Worm (Caenorhabditis elegans) whole organism, early embryonic: ENCODE measurements around the gene F26D2.16.

Experiments used
- B0310.2 ChIP-seq: sonication (generic microtip); optimal IDR thresholded peaks from 2 replicates; lab custom pipeline; 2016; ENCODE audit warnings: mild to moderate bottlenecking, missing genetic modification characterization, missing compliant biosample characterization
- F13C5.2 ChIP-seq: sonication (generic microtip); optimal IDR thresholded peaks from 2 replicates; lab custom pipeline; 2017; ENCODE audit warnings: mild to moderate bottlenecking, missing genetic modification characterization, inconsistent platforms, missing compliant biosample characterization
- aly-1 ChIP-seq: sonication (generic microtip); optimal IDR thresholded peaks from 2 replicates; lab custom pipeline; 2016; ENCODE audit warnings: missing genetic modification characterization, missing compliant biosample characterization
- ama-1 ChIP-seq: fragments of 150-350 bp; optimal IDR thresholded peaks from 2 replicates; lab custom pipeline; 2014
- ceh-13 ChIP-seq: fragments of 200-800 bp; sonication (Bioruptor generic); optimal IDR thresholded peaks from 2 replicates; lab custom pipeline; 2018; ENCODE audit warnings: mild to moderate bottlenecking, missing genetic modification characterization, missing compliant biosample characterization
- ceh-36 ChIP-seq: sonication (generic microtip); optimal IDR thresholded peaks from 2 replicates; lab custom pipeline; 2016; ENCODE audit warnings: missing genetic modification characterization, inconsistent platforms, missing compliant biosample characterization
- ets-7 ChIP-seq: sonication (generic microtip); optimal IDR thresholded peaks from 2 replicates; lab custom pipeline; 2016; ENCODE audit warnings: missing genotype, missing genetic modification characterization, missing compliant biosample characterization
- flt-1 ChIP-seq: fragments of 200-800 bp; sonication (Bioruptor generic); IDR thresholded peaks from 2 replicates; pipeline ENCODE4 v1.3.6; 2022; ENCODE audit warnings: missing genetic modification characterization, missing compliant biosample characterization
- hmbx-1 ChIP-seq: sonication (generic microtip); optimal IDR thresholded peaks from 2 replicates; lab custom pipeline; 2016; ENCODE audit warnings: mild to moderate bottlenecking, missing genetic modification characterization, missing compliant biosample characterization
- hmg-4 ChIP-seq: fragments of 200-800 bp; sonication (Bioruptor generic); optimal IDR thresholded peaks from 2 replicates; lab custom pipeline; 2018; ENCODE audit warnings: mild to moderate bottlenecking, missing genetic modification characterization, missing compliant biosample characterization
- hnd-1 ChIP-seq: sonication (generic microtip); optimal IDR thresholded peaks from 2 replicates; lab custom pipeline; 2016; ENCODE audit warnings: missing genetic modification characterization, missing compliant biosample characterization
- pes-1 ChIP-seq: fragments of 200-800 bp; sonication (Bioruptor generic); IDR thresholded peaks from 2 replicates; pipeline ENCODE4 v1.3.6; 2022; ENCODE audit warnings: missing genetic modification reagents, missing genetic modification characterization, missing compliant biosample characterization
- scrt-1 ChIP-seq: fragments of 200-800 bp; sonication (Bioruptor generic); IDR thresholded peaks from 2 replicates; pipeline ENCODE4 v1.3.6; 2022; ENCODE audit warnings: missing genetic modification characterization, missing compliant biosample characterization
- sea-1 ChIP-seq: fragments of 200-800 bp; sonication (Bioruptor generic); conservative IDR thresholded peaks from 2 replicates; pipeline ENCODE4 v1.3.6; 2022; ENCODE audit warnings: missing genetic modification characterization, missing compliant biosample characterization
- tbx-11 ChIP-seq: fragments of 200-800 bp; sonication (Bioruptor generic); IDR thresholded peaks from 2 replicates; pipeline ENCODE4 v1.3.6; 2022; ENCODE audit warnings: missing genetic modification characterization, missing compliant biosample characterization
- tbx-37 ChIP-seq: fragments of 200-800 bp; sonication (Bioruptor generic); conservative IDR thresholded peaks from 2 replicates; pipeline ENCODE4 v1.3.6; 2022; ENCODE audit warnings: missing genetic modification reagents, missing genetic modification characterization, missing compliant biosample characterization
- tra-4 ChIP-seq: sonication (generic microtip); optimal IDR thresholded peaks from 2 replicates; lab custom pipeline; 2017; ENCODE audit warnings: missing genetic modification characterization, missing compliant biosample characterization

The F26D2.16 gene

ce11 chrV:16443626-16444025, 24.0 kb upstream of the F26D2.16 start, which contains the start of gene srh-141:
Gene srh-141, plus strand, starts transcription at chrV:16443926.
- no peak for TF ChIP-seq ceh-36 (tag; lab: Kevin White, UChicago)

- TF ChIP-seq tbx-37 (GFP tag; lab: Robert Waterston, UW) = no peak
- no peak for TF ChIP-seq ceh-36 (tag; lab: Kevin White, UChicago)
- TF ChIP-seq aly-1 = no peak
- no peak for TF ChIP-seq tra-4 (tag; lab: Kevin White, UChicago)
- TF ChIP-seq ama-1 (lab: Kevin White, UChicago) = no peak
- no peak for TF ChIP-seq ets-7
- no peak for TF ChIP-seq hmg-4
These were observed 17.9 kb upstream of the F26D2.16 start, which contains the start of gene F26D2.15 for ce11 chrV:16437546-16437945. Gene F26D2.15, plus strand, starts transcription at chrV:16437846.

ce11 chrV:16435510-16435909, 15.8 kb upstream of the F26D2.16 start, which contains the start of the genes F26D2.13 and F26D2.14:
Gene F26D2.13, minus strand, starts transcription at chrV:16435610.
Gene F26D2.14, plus strand, starts transcription at chrV:16435855.
- TF ChIP-seq ceh-13 (GFP tag; lab: Kevin White, UChicago) = no peak
- no peak for TF ChIP-seq ceh-36 (tag; lab: Kevin White, UChicago)
- no peak for TF ChIP-seq F13C5.2 (tag; lab: Kevin White, UChicago)
- TF ChIP-seq tbx-37 (GFP tag; lab: Robert Waterston, UW) = no peak
- no peak for TF ChIP-seq aly-1
- TF ChIP-seq tra-4 (tag; lab: Kevin White, UChicago) = no peak
- no peak for TF ChIP-seq pes-1

- TF ChIP-seq tra-4 (tag; lab: Kevin White, UChicago) (no peak), ama-1 (lab: Kevin White, UChicago) (no peak), flt-1 (GFP tag; lab: Robert Waterston, UW) (no peak), tbx-11 (GFP tag; lab: Robert Waterston, UW) (no peak), ceh-36 (tag; lab: Kevin White, UChicago) (no peak), pes-1 (no peak), hnd-1 (tag; lab: Kevin White, UChicago) (no peak), F13C5.2 (tag; lab: Kevin White, UChicago) (no peak), B0310.2 (tag; lab: Kevin White, UChicago) (no peak), ets-7 (no peak), scrt-1 (GFP tag; lab: Robert Waterston, UW) (no peak), tbx-37 (GFP tag; lab: Robert Waterston, UW) (no peak), ceh-13 (GFP tag; lab: Kevin White, UChicago) (no peak), hmg-4 (no peak), aly-1 (no peak), hmbx-1 (tag; lab: Kevin White, UChicago) (no peak), sea-1 (GFP tag; lab: Robert Waterston, UW) (no peak)
These were observed 13.8 kb upstream of the F26D2.16 start, which contains the start of gene clec-234 for ce11 chrV:16433471-16433870. Gene clec-234, minus strand, starts transcription at chrV:16433571.

- TF ChIP-seq hmbx-1 (tag; lab: Kevin White, UChicago) = no peak
- no peak for TF ChIP-seq ets-7
- TF ChIP-seq ama-1 (lab: Kevin White, UChicago) = no peak
- no peak for TF ChIP-seq tbx-11 (GFP tag; lab: Robert Waterston, UW)
- no peak for TF ChIP-seq scrt-1 (GFP tag; lab: Robert Waterston, UW)
- no peak for TF ChIP-seq pes-1
- no peak for TF ChIP-seq tbx-37 (GFP tag; lab: Robert Waterston, UW)
- TF ChIP-seq aly-1 = no peak
These were observed 10.3 kb upstream of the F26D2.16 start, which contains the start of gene str-73 for ce11 chrV:16429940-16430339. Gene str-73, plus strand, starts transcription at chrV:16430240.

ce11 chrV:16429503-16429902, 9.8 kb upstream of the F26D2.16 start, which contains the start of gene F26D2.10:
Gene F26D2.10, minus strand, starts transcription at chrV:16429603.
- no peak for TF ChIP-seq tbx-11 (GFP tag; lab: Robert Waterston, UW)
- TF ChIP-seq B0310.2 (tag; lab: Kevin White, UChicago) = no peak
- no peak for TF ChIP-seq aly-1

ce11 chrV:16424428-16424827, 4.8 kb upstream of the F26D2.16 start, which contains the start of gene srw-29:
Gene srw-29, minus strand, starts transcription at chrV:16424528.
- TF ChIP-seq hmg-4 (no peak), F13C5.2 (tag; lab: Kevin White, UChicago) (no peak), B0310.2 (tag; lab: Kevin White, UChicago) (no peak), ets-7 (no peak), aly-1 (no peak), ama-1 (lab: Kevin White, UChicago) (no peak), scrt-1 (GFP tag; lab: Robert Waterston, UW) (no peak), flt-1 (GFP tag; lab: Robert Waterston, UW) (no peak), ceh-13 (GFP tag; lab: Kevin White, UChicago) (no peak), tbx-11 (GFP tag; lab: Robert Waterston, UW) (no peak), tbx-37 (GFP tag; lab: Robert Waterston, UW) (no peak)

- TF ChIP-seq scrt-1 (GFP tag; lab: Robert Waterston, UW) (no peak), tbx-37 (GFP tag; lab: Robert Waterston, UW) (no peak), pes-1 (no peak), ama-1 (lab: Kevin White, UChicago) (no peak), sea-1 (GFP tag; lab: Robert Waterston, UW) (no peak), hmg-4 (no peak), tra-4 (tag; lab: Kevin White, UChicago) (no peak), aly-1 (no peak), hmbx-1 (tag; lab: Kevin White, UChicago) (no peak), ceh-36 (tag; lab: Kevin White, UChicago) (no peak), hnd-1 (tag; lab: Kevin White, UChicago) (no peak), flt-1 (GFP tag; lab: Robert Waterston, UW) (no peak), F13C5.2 (tag; lab: Kevin White, UChicago) (no peak), tbx-11 (GFP tag; lab: Robert Waterston, UW) (no peak), B0310.2 (tag; lab: Kevin White, UChicago) (no peak)
These were observed 1.0 kb upstream of the F26D2.16 start, which contains the start of gene srw-48 for ce11 chrV:16420696-16421095. Gene srw-48, plus strand, starts transcription at chrV:16420996.
